Worm (Caenorhabditis elegans) whole organism, L3 larva: ENCODE measurements around the gene srh-300.

Experiments
- ZK546.5 ChIP-seq: sonication (generic microtip); optimal IDR thresholded peaks from 2 replicates; lab custom pipeline; 2017; ENCODE audit warnings: missing biosample characterization, missing genetic modification characterization
- ceh-16 ChIP-seq: sonication (generic microtip); optimal IDR thresholded peaks from 2 replicates; lab custom pipeline; 2017; ENCODE audit warnings: missing biosample characterization, missing genetic modification characterization
- ceh-82 ChIP-seq: fragments of 150-350 bp; optimal IDR thresholded peaks from 2 replicates; lab custom pipeline; 2014; ENCODE audit warnings: missing biosample characterization, missing genetic modification characterization
- ceh-9 ChIP-seq: sonication (generic microtip); optimal IDR thresholded peaks from 2 replicates; lab custom pipeline; 2018; ENCODE audit warnings: missing biosample characterization, missing genetic modification characterization
- nhr-28 ChIP-seq: fragments of 150-350 bp; optimal IDR thresholded peaks from 2 replicates; lab custom pipeline; 2014; ENCODE audit warnings: missing biosample characterization, missing genetic modification characterization
- nhr-77 ChIP-seq: fragments of 150-350 bp; optimal IDR thresholded peaks from 2 replicates; lab custom pipeline; 2014; ENCODE audit warnings: missing biosample characterization, missing genetic modification characterization
- pha-4 ChIP-seq: fragments of 150-350 bp; optimal IDR thresholded peaks from 2 replicates; lab custom pipeline; 2014; ENCODE audit warnings: missing biosample characterization, missing genetic modification reagents, missing genetic modification characterization
- snpc-4 ChIP-seq: fragments of 150-350 bp; optimal IDR thresholded peaks from 2 replicates; lab custom pipeline; 2014; ENCODE audit warnings: missing biosample characterization, missing genetic modification characterization
- tbx-2 ChIP-seq: sonication (generic microtip); optimal IDR thresholded peaks from 2 replicates; lab custom pipeline; 2016; ENCODE audit warnings: mild to moderate bottlenecking, missing genetic modification characterization, missing compliant biosample characterization
- unc-39 ChIP-seq: sonication (generic microtip); optimal IDR thresholded peaks from 4 replicates; lab custom pipeline; 2017; ENCODE audit warnings: missing biosample characterization, missing genetic modification characterization
- zag-1 ChIP-seq: fragments of 150-350 bp; optimal IDR thresholded peaks from 2 replicates; lab custom pipeline; 2014; ENCODE audit warnings: missing biosample characterization, missing genetic modification characterization
- ztf-11 ChIP-seq: fragments of 150-350 bp; optimal IDR thresholded peaks from 2 replicates; lab custom pipeline; 2014; ENCODE audit warnings: missing biosample characterization, missing genetic modification characterization

ce11 chrV:17802519-17802918, 19.4 kb upstream of the srh-300 start, which contains the start of the genes Y94A7B.11 and srh-292:
- no peak for TF ChIP-seq ztf-11 (tag; lab: Kevin White, UChicago)
- TF ChIP-seq unc-39 (tag; lab: Kevin White, UChicago): no peak
- TF ChIP-seq zag-1: no peak
- no peak for TF ChIP-seq ZK546.5 (tag; lab: Kevin White, UChicago)
- no peak for TF ChIP-seq ceh-82 (tag; lab: Kevin White, UChicago)
- no peak for TF ChIP-seq ceh-9
- TF ChIP-seq ceh-16 (tag; lab: Kevin White, UChicago): no peak
- no peak for TF ChIP-seq nhr-77 (tag; lab: Kevin White, UChicago)
- TF ChIP-seq snpc-4 (tag; lab: Kevin White, UChicago): no peak
- TF ChIP-seq nhr-28: no peak
- TF ChIP-seq pha-4 (tag; lab: Kevin White, UChicago): no peak
- TF ChIP-seq tbx-2 (tag; lab: Kevin White, UChicago): no peak
